Fruit fly (Drosophila melanogaster) whole organism, embryonic: ENCODE results near the gene ATPsynepsilonL.
A peak's percentile ranks its signal among the peaks of the same experiment; 100 is the strongest.

ENCODE experiments used
- Asciz ChIP-seq: fragments of 200-800 bp; sonication (Bioruptor generic); optimal IDR thresholded peaks from 2 replicates; lab custom pipeline; 2017; ENCODE audit warnings: missing biosample characterization, mild to moderate bottlenecking, missing genetic modification characterization, missing genetic modification reagents
- B-H2 ChIP-seq: fragments of 200-800 bp; sonication (Bioruptor generic); optimal IDR thresholded peaks from 2 replicates; lab custom pipeline; 2018; ENCODE audit warnings: missing biosample characterization, mild to moderate bottlenecking, missing genetic modification characterization
- C15 ChIP-seq: fragments of 200-800 bp; sonication (Bioruptor generic); IDR thresholded peaks from 3 replicates; pipeline ENCODE4 v1.3.6; 2022; ENCODE audit warnings: missing biosample characterization, missing genetic modification characterization
- CG14014 ChIP-seq: fragments of 200-800 bp; sonication (Bioruptor generic); IDR thresholded peaks from 2 replicates; pipeline ENCODE4 v1.3.6; 2022; ENCODE audit warnings: missing biosample characterization, missing genetic modification characterization
- CG14965 ChIP-seq: fragments of 200-800 bp; sonication (Bioruptor generic); optimal IDR thresholded peaks from 2 replicates; lab custom pipeline; 2016; ENCODE audit warnings: missing biosample characterization, missing genetic modification characterization, borderline replicate concordance
- CG15696 ChIP-seq: fragments of 200-800 bp; sonication (Bioruptor generic); optimal IDR thresholded peaks from 2 replicates; lab custom pipeline; 2019; ENCODE audit warnings: missing biosample characterization, mild to moderate bottlenecking, missing genetic modification characterization, moderate library complexity
- CG18262 ChIP-seq: fragments of 200-800 bp; optimal IDR thresholded peaks from 3 replicates; lab custom pipeline; 2019; ENCODE audit warnings: missing biosample characterization, mild to moderate bottlenecking, missing genetic modification characterization, moderate library complexity
- CG2120 ChIP-seq: fragments of 200-800 bp; sonication (Bioruptor generic); optimal IDR thresholded peaks from 3 replicates; lab custom pipeline; 2016; ENCODE audit warnings: missing biosample characterization, missing genetic modification characterization
- CG31365 ChIP-seq: fragments of 200-800 bp; sonication (Bioruptor generic); optimal IDR thresholded peaks from 2 replicates; lab custom pipeline; 2018; ENCODE audit warnings: missing biosample characterization, mild to moderate bottlenecking, missing genetic modification characterization
- CG4424 ChIP-seq: fragments of 200-800 bp; sonication (Bioruptor generic); optimal IDR thresholded peaks from 3 replicates; lab custom pipeline; 2016; ENCODE audit warnings: missing biosample characterization, missing genetic modification characterization
- CG7357 ChIP-seq: fragments of 200-800 bp; sonication (Bioruptor generic); IDR thresholded peaks from 3 replicates; pipeline ENCODE4 v1.3.6; 2022; ENCODE audit warnings: missing biosample characterization, missing genetic modification characterization
- CG8290 ChIP-seq, 3 experiments: fragments of 200-800 bp; sonication (Bioruptor generic); optimal IDR thresholded peaks; 2 replicates each; lab custom pipeline; 2016 to 2019; ENCODE audit warnings: missing biosample characterization in 3 of 3, missing genetic modification characterization in 3 of 3, mild to moderate bottlenecking in 2 of 3, moderate library complexity in 1 of 3
- CG8924 ChIP-seq: fragments of 200-800 bp; optimal IDR thresholded peaks from 3 replicates; lab custom pipeline; 2019; ENCODE audit warnings: missing biosample characterization, mild to moderate bottlenecking, missing genetic modification characterization, moderate library complexity
- CG8944 ChIP-seq: fragments of 200-800 bp; sonication (Bioruptor generic); optimal IDR thresholded peaks from 3 replicates; lab custom pipeline; 2016; ENCODE audit warnings: missing biosample characterization, missing genetic modification characterization
- CG9215 ChIP-seq: fragments of 200-800 bp; sonication (Bioruptor generic); IDR thresholded peaks from 2 replicates; pipeline ENCODE4 v1.3.6; 2022; ENCODE audit warnings: missing biosample characterization, missing genetic modification characterization
- CG9932 ChIP-seq: fragments of 200-800 bp; sonication (Bioruptor generic); IDR thresholded peaks from 2 replicates; pipeline ENCODE4 v1.3.6; 2022; ENCODE audit warnings: missing biosample characterization, missing genetic modification characterization
- D19B ChIP-seq: fragments of 200-800 bp; sonication (Bioruptor generic); optimal IDR thresholded peaks from 2 replicates; lab custom pipeline; 2017; ENCODE audit warnings: missing biosample characterization, mild to moderate bottlenecking, missing genetic modification characterization
- Dbx ChIP-seq: fragments of 200-800 bp; sonication (Bioruptor generic); IDR thresholded peaks from 3 replicates; pipeline ENCODE4 v1.3.6; 2022; ENCODE audit warnings: missing biosample characterization, missing genetic modification characterization
- Deaf1 ChIP-seq: fragments of 200-800 bp; optimal IDR thresholded peaks from 3 replicates; lab custom pipeline; 2019; ENCODE audit warnings: missing biosample characterization, mild to moderate bottlenecking, missing genetic modification characterization, moderate library complexity
- E2f2 ChIP-seq: fragments of 200-800 bp; sonication (Bioruptor generic); IDR thresholded peaks from 2 replicates; pipeline ENCODE4 v1.3.6; 2022; ENCODE audit warnings: missing biosample characterization, missing genetic modification characterization
- ERR ChIP-seq: fragments of 200-800 bp; sonication (Bioruptor generic); optimal IDR thresholded peaks from 2 replicates; lab custom pipeline; 2016; ENCODE audit warnings: missing biosample characterization, missing genetic modification characterization
- Gug ChIP-seq: fragments of 200-800 bp; sonication (Bioruptor generic); IDR thresholded peaks from 4 replicates; pipeline ENCODE4 v1.3.6; 2022; ENCODE audit warnings: missing biosample characterization, missing genetic modification characterization
- H2.0 ChIP-seq: fragments of 200-800 bp; sonication (Bioruptor generic); IDR thresholded peaks from 2 replicates; pipeline ENCODE4 v1.3.6; 2022; ENCODE audit warnings: missing biosample characterization, missing genetic modification characterization
- HLHmδ ChIP-seq: fragments of 200-800 bp; sonication (Bioruptor generic); optimal IDR thresholded peaks from 2 replicates; lab custom pipeline; 2018; ENCODE audit warnings: missing biosample characterization, mild to moderate bottlenecking, missing genetic modification characterization, moderate library complexity
- Hey ChIP-seq: fragments of 200-800 bp; sonication (Bioruptor generic); optimal IDR thresholded peaks from 3 replicates; lab custom pipeline; 2018; ENCODE audit warnings: missing biosample characterization, mild to moderate bottlenecking, missing genetic modification characterization
- Kr ChIP-seq: fragments of 200-800 bp; sonication (Bioruptor generic); optimal IDR thresholded peaks from 2 replicates; lab custom pipeline; 2017; ENCODE audit warnings: missing biosample characterization, mild to moderate bottlenecking, missing genetic modification characterization
- Meics ChIP-seq: fragments of 200-800 bp; sonication (Bioruptor generic); optimal IDR thresholded peaks from 2 replicates; lab custom pipeline; 2017; ENCODE audit warnings: missing biosample characterization, mild to moderate bottlenecking, missing genetic modification characterization
- NC2α ChIP-seq: fragments of 200-800 bp; sonication (Bioruptor generic); optimal IDR thresholded peaks from 2 replicates; lab custom pipeline; 2016; ENCODE audit warnings: missing biosample characterization, missing genetic modification characterization
- Neu2 ChIP-seq: fragments of 200-800 bp; sonication (Bioruptor generic); optimal IDR thresholded peaks from 3 replicates; lab custom pipeline; 2016; ENCODE audit warnings: missing biosample characterization, missing genetic modification characterization, borderline replicate concordance
- Ravus ChIP-seq: fragments of 200-800 bp; sonication (Bioruptor generic); IDR thresholded peaks from 2 replicates; pipeline ENCODE4 v1.3.6; 2022; ENCODE audit warnings: missing biosample characterization, missing genetic modification characterization
- Tbp ChIP-seq: fragments of >200 bp; optimal IDR thresholded peaks from 2 replicates; lab custom pipeline; 2018; ENCODE audit warnings: missing biosample characterization, missing genetic modification characterization
- Usf ChIP-seq: fragments of 200-800 bp; sonication (Bioruptor generic); optimal IDR thresholded peaks from 2 replicates; lab custom pipeline; 2017; ENCODE audit warnings: missing genotype, missing biosample characterization, missing genetic modification characterization
- Xbp1 ChIP-seq: fragments of 200-800 bp; sonication (Bioruptor generic); optimal IDR thresholded peaks from 3 replicates; lab custom pipeline; 2016; ENCODE audit warnings: missing biosample characterization, mild to moderate bottlenecking, missing genetic modification characterization
- bcd ChIP-seq: fragments of 200-800 bp; sonication (Bioruptor generic); optimal IDR thresholded peaks from 2 replicates; lab custom pipeline; 2017; ENCODE audit warnings: missing biosample characterization, mild to moderate bottlenecking, missing genetic modification characterization
- cad ChIP-seq: fragments of >200 bp; optimal IDR thresholded peaks from 2 replicates; lab custom pipeline; 2017; ENCODE audit warnings: missing biosample characterization, missing genetic modification characterization
- crp ChIP-seq, 2 experiments: fragments of 200-800 bp; sonication (Bioruptor generic); optimal IDR thresholded peaks; 2 replicates in 1 of 2; 3 replicates in 1 of 2; lab custom pipeline; 2017; ENCODE audit warnings: missing biosample characterization in 2 of 2, missing genetic modification characterization in 2 of 2, mild to moderate bottlenecking in 1 of 2, moderate library complexity in 1 of 2
- dmrt99B ChIP-seq: fragments of 200-800 bp; sonication (Bioruptor generic); optimal IDR thresholded peaks from 2 replicates; lab custom pipeline; 2018; ENCODE audit warnings: missing biosample characterization, mild to moderate bottlenecking, missing genetic modification characterization, moderate library complexity
- emc ChIP-seq: fragments of 200-800 bp; sonication (Bioruptor generic); optimal IDR thresholded peaks from 2 replicates; lab custom pipeline; 2016; ENCODE audit warnings: missing biosample characterization, missing genetic modification characterization
- lbe ChIP-seq: fragments of 200-800 bp; sonication (Bioruptor generic); optimal IDR thresholded peaks from 2 replicates; lab custom pipeline; 2016; ENCODE audit warnings: missing biosample characterization, mild to moderate bottlenecking, missing genetic modification characterization
- lola ChIP-seq, 3 experiments: fragments of >200 bp in 2 of 3; fragments of 200-800 bp in 1 of 3; sonication (Bioruptor generic) in 1 of 3; optimal IDR thresholded peaks; 2 replicates each; lab custom pipeline; 2017 to 2019; ENCODE audit warnings: missing biosample characterization in 3 of 3, missing genetic modification characterization in 3 of 3, mild to moderate bottlenecking in 1 of 3, moderate library complexity in 1 of 3
- org-1 ChIP-seq: fragments of 200-800 bp; sonication (Bioruptor generic); optimal IDR thresholded peaks from 2 replicates; lab custom pipeline; 2017; ENCODE audit warnings: missing biosample characterization, missing genetic modification characterization
- pzg ChIP-seq: fragments of 200-800 bp; sonication (Bioruptor generic); optimal IDR thresholded peaks from 3 replicates; lab custom pipeline; 2018; ENCODE audit warnings: missing biosample characterization, mild to moderate bottlenecking, missing genetic modification characterization, moderate library complexity
- rib ChIP-seq: fragments of 200-800 bp; sonication (Bioruptor generic); IDR thresholded peaks from 2 replicates; pipeline ENCODE4 v1.3.6; 2022; ENCODE audit warnings: missing biosample characterization, missing genetic modification characterization
- schlank ChIP-seq: fragments of 200-800 bp; sonication (Bioruptor generic); optimal IDR thresholded peaks from 2 replicates; lab custom pipeline; 2018; ENCODE audit warnings: missing biosample characterization, mild to moderate bottlenecking, missing genetic modification characterization
- sens-2 ChIP-seq: fragments of 200-800 bp; sonication (Bioruptor generic); IDR thresholded peaks from 2 replicates; pipeline ENCODE4 v1.3.6; 2022; ENCODE audit warnings: missing biosample characterization, missing genetic modification characterization
- sim ChIP-seq: fragments of 200-800 bp; sonication (Bioruptor generic); IDR thresholded peaks from 2 replicates; pipeline ENCODE4 v1.3.6; 2022; ENCODE audit warnings: missing biosample characterization, missing genetic modification characterization
- so ChIP-seq: fragments of 200-800 bp; sonication (Bioruptor generic); IDR thresholded peaks from 3 replicates; pipeline ENCODE4 v1.3.6; 2022; ENCODE audit warnings: missing biosample characterization, missing genetic modification characterization
- sob ChIP-seq: fragments of 200-800 bp; sonication (Bioruptor generic); IDR thresholded peaks from 2 replicates; pipeline ENCODE4 v1.3.6; 2022; ENCODE audit warnings: missing biosample characterization, missing genetic modification characterization
- tll ChIP-seq, 2 experiments: fragments of 200-800 bp in 1 of 2; fragments of >200 bp in 1 of 2; sonication (Bioruptor generic) in 1 of 2; optimal IDR thresholded peaks; 2 replicates each; lab custom pipeline; 2017 to 2019; ENCODE audit warnings: missing biosample characterization in 2 of 2, missing genetic modification characterization in 2 of 2, mild to moderate bottlenecking in 1 of 2, moderate library complexity in 1 of 2
- trem ChIP-seq: fragments of 200-800 bp; optimal IDR thresholded peaks from 3 replicates; lab custom pipeline; 2019; ENCODE audit warnings: missing biosample characterization, mild to moderate bottlenecking, missing genetic modification characterization, moderate library complexity
- tx ChIP-seq: fragments of 200-800 bp; sonication (Bioruptor generic); optimal IDR thresholded peaks from 2 replicates; lab custom pipeline; 2016; ENCODE audit warnings: missing biosample characterization, missing genetic modification characterization
- vfl ChIP-seq: fragments of 200-800 bp; sonication (Bioruptor generic); optimal IDR thresholded peaks from 2 replicates; lab custom pipeline; 2016; ENCODE audit warnings: missing biosample characterization, missing genetic modification characterization

Gene ATPsynepsilonL

dm6 chr3R:10134341-10134668, 12.7 kb downstream of the ATPsynepsilonL start:
- TF ChIP-seq tx (GFP tag; lab: Kevin White, UChicago) (peak; percentile 13), sens-2 (no peak), CG9932 (GFP tag; lab: Robert Waterston, UW) (peak; percentile 47), schlank (tag; lab: Kevin White, UChicago) (no peak), CG8290 (GFP tag; optimal IDR thresholded peaks at IDR 0.05; lab: Kevin White, UChicago) (peak; percentile 44), CG8290 (tag; optimal IDR thresholded peaks at IDR 0.05; lab: Kevin White, UChicago) (peak; percentile 48 to 82), D19B (GFP tag; lab: Kevin White, UChicago) (no peak), HLHmδ (no peak), sob (GFP tag; lab: Robert Waterston, UW) (peak; percentile 70), Xbp1 (GFP tag; lab: Kevin White, UChicago) (peak; percentile 40), C15 (GFP tag; lab: Robert Waterston, UW) (no peak), Deaf1 (no peak), Hey (tag; lab: Kevin White, UChicago) (no peak), emc (GFP tag; lab: Kevin White, UChicago) (no peak), H2.0 (GFP tag; lab: Robert Waterston, UW) (no peak), Kr (GFP tag; lab: Kevin White, UChicago) (no peak), Dbx (GFP tag; lab: Robert Waterston, UW) (peak; percentile 51; the same call in 2 of the 3 replicates), CG9215 (GFP tag; lab: Robert Waterston, UW) (no peak), cad (GFP tag; lab: Kevin White, UChicago) (no peak), rib (GFP tag; lab: Robert Waterston, UW) (peak; percentile 76), trem (peak; percentile 45), lola (GFP tag; optimal IDR thresholded peaks at IDR 0.05; lab: Kevin White, UChicago) (no peak), CG14965 (no peak), E2f2 (GFP tag; lab: Robert Waterston, UW) (peak; percentile 95), Usf (GFP tag; lab: Kevin White, UChicago) (no peak), Meics (GFP tag; lab: Kevin White, UChicago) (no peak), sim (GFP tag; lab: Robert Waterston, UW) (no peak), CG8924 (tag; lab: Kevin White, UChicago) (peak; percentile 17), B-H2 (GFP tag; lab: Kevin White, UChicago) (peak; percentile 68), bcd (GFP tag; lab: Kevin White, UChicago) (no peak), org-1 (GFP tag; lab: Kevin White, UChicago) (no peak), NC2α (no peak), ERR (GFP tag; lab: Kevin White, UChicago) (peak; percentile 54), Asciz (no peak), crp (GFP tag; optimal IDR thresholded peaks at IDR 0.05; lab: Kevin White, UChicago) (no peak), CG18262 (tag; lab: Kevin White, UChicago) (peak; percentile 2), CG31365 (tag; lab: Kevin White, UChicago) (peak; percentile 58), CG14014 (peak; percentile 24; the same call in 1 of the 2 replicates), Neu2 (no peak), CG2120 (GFP tag; lab: Kevin White, UChicago) (peak; percentile 81), CG8944 (GFP tag; lab: Kevin White, UChicago) (peak; percentile 38), lbe (peak; percentile 76), CG4424 (peak; percentile 11), CG7357 (GFP tag; lab: Robert Waterston, UW) (no peak), tll (GFP tag; optimal IDR thresholded peaks at IDR 0.05; lab: Kevin White, UChicago) (no peak), Ravus (GFP tag; lab: Robert Waterston, UW) (no peak), pzg (GFP tag; lab: Kevin White, UChicago) (peak; percentile 88), CG15696 (no peak), Tbp (GFP tag; lab: Kevin White, UChicago) (no peak), dmrt99B (tag; lab: Kevin White, UChicago) (no peak), vfl (GFP tag; lab: Kevin White, UChicago) (peak; percentile 7), so (GFP tag; lab: Robert Waterston, UW) (no peak), Gug (GFP tag; lab: Robert Waterston, UW) (no peak)
